Fruit fly (Drosophila melanogaster) whole organism, embryonic: ENCODE results near the gene DZIP1.

Source experiments
- CG12744 ChIP-seq: fragments of 200-800 bp; sonication (Bioruptor generic); optimal IDR thresholded peaks from 2 replicates; lab custom pipeline; 2016; ENCODE audit warnings: missing biosample characterization, missing genetic modification characterization
- CG12769 ChIP-seq: fragments of 200-800 bp; sonication (Bioruptor generic); optimal IDR thresholded peaks from 2 replicates; lab custom pipeline; 2019; ENCODE audit warnings: missing biosample characterization, mild to moderate bottlenecking, missing genetic modification characterization, moderate library complexity
- CG12942 ChIP-seq: fragments of 200-800 bp; sonication (Bioruptor generic); optimal IDR thresholded peaks from 3 replicates; lab custom pipeline; 2016; ENCODE audit warnings: missing biosample characterization, missing genetic modification characterization
- CG14965 ChIP-seq: fragments of 200-800 bp; sonication (Bioruptor generic); optimal IDR thresholded peaks from 2 replicates; lab custom pipeline; 2016; ENCODE audit warnings: missing biosample characterization, missing genetic modification characterization, borderline replicate concordance
- CG16813 ChIP-seq: fragments of 200-800 bp; sonication (Bioruptor generic); IDR thresholded peaks from 3 replicates; pipeline ENCODE4 v1.3.6; 2022; ENCODE audit warnings: missing biosample characterization, missing genetic modification characterization; ENCODE audit not compliant: partially characterized antibody
- CG17829 ChIP-seq: fragments of 200-800 bp; optimal IDR thresholded peaks from 2 replicates; lab custom pipeline; 2019; ENCODE audit warnings: missing biosample characterization, mild to moderate bottlenecking, missing genetic modification characterization, moderate library complexity
- CG1792 ChIP-seq: fragments of 200-800 bp; sonication (Bioruptor generic); optimal IDR thresholded peaks from 2 replicates; lab custom pipeline; 2016; ENCODE audit warnings: missing biosample characterization, missing genetic modification characterization
- CG18619 ChIP-seq: fragments of 200-800 bp; sonication (Bioruptor generic); optimal IDR thresholded peaks from 3 replicates; lab custom pipeline; 2017; ENCODE audit warnings: missing biosample characterization, mild to moderate bottlenecking, missing genetic modification characterization
- CG32772 ChIP-seq: fragments of 200-800 bp; sonication (Bioruptor generic); IDR thresholded peaks from 2 replicates; pipeline ENCODE4 v1.3.6; 2022; ENCODE audit warnings: missing biosample characterization, missing genetic modification characterization
- CG3281 ChIP-seq: fragments of 200-800 bp; sonication (Bioruptor generic); optimal IDR thresholded peaks from 3 replicates; lab custom pipeline; 2017; ENCODE audit warnings: missing biosample characterization, mild to moderate bottlenecking, missing genetic modification characterization
- CG34422 ChIP-seq: fragments of 200-800 bp; sonication (Bioruptor generic); IDR thresholded peaks from 3 replicates; pipeline ENCODE4 v1.3.6; 2022; ENCODE audit warnings: missing biosample characterization, missing genetic modification characterization
- CG42726 ChIP-seq: fragments of 200-800 bp; sonication (Bioruptor generic); IDR thresholded peaks from 2 replicates; pipeline ENCODE4 v1.3.6; 2022; ENCODE audit warnings: missing biosample characterization, missing genetic modification characterization; ENCODE audit not compliant: partially characterized antibody
- CG4707 ChIP-seq: fragments of 200-800 bp; sonication (Bioruptor generic); optimal IDR thresholded peaks from 2 replicates; lab custom pipeline; 2018; ENCODE audit warnings: missing biosample characterization, mild to moderate bottlenecking, missing genetic modification characterization, moderate library complexity
- CG4820 ChIP-seq: fragments of 200-800 bp; sonication (Bioruptor generic); optimal IDR thresholded peaks from 3 replicates; lab custom pipeline; 2016; ENCODE audit warnings: missing biosample characterization, missing genetic modification characterization
- CG7987 ChIP-seq: fragments of 200-800 bp; sonication (Bioruptor generic); optimal IDR thresholded peaks from 2 replicates; lab custom pipeline; 2018; ENCODE audit warnings: missing biosample characterization, mild to moderate bottlenecking, missing genetic modification characterization, moderate library complexity
- CG8359 ChIP-seq: fragments of 200-800 bp; sonication (Bioruptor generic); optimal IDR thresholded peaks from 2 replicates; lab custom pipeline; 2017; ENCODE audit warnings: missing biosample characterization, mild to moderate bottlenecking, missing genetic modification characterization, borderline replicate concordance
- CG8765 ChIP-seq: fragments of 200-800 bp; sonication (Bioruptor generic); IDR thresholded peaks from 2 replicates; pipeline ENCODE4 v1.3.6; 2022; ENCODE audit warnings: missing biosample characterization, missing genetic modification characterization
- CG9215 ChIP-seq: fragments of 200-800 bp; sonication (Bioruptor generic); IDR thresholded peaks from 2 replicates; pipeline ENCODE4 v1.3.6; 2022; ENCODE audit warnings: missing biosample characterization, missing genetic modification characterization
- CTCF ChIP-seq: fragments of 200-800 bp; sonication (Bioruptor generic); optimal IDR thresholded peaks from 2 replicates; lab custom pipeline; 2017; ENCODE audit warnings: missing biosample characterization, mild to moderate bottlenecking, missing genetic modification characterization, moderate library complexity
- Dad ChIP-seq: fragments of 200-800 bp; sonication (Bioruptor generic); optimal IDR thresholded peaks from 3 replicates; lab custom pipeline; 2016; ENCODE audit warnings: missing biosample characterization, missing genetic modification characterization
- Dbx ChIP-seq: fragments of 200-800 bp; sonication (Bioruptor generic); IDR thresholded peaks from 3 replicates; pipeline ENCODE4 v1.3.6; 2022; ENCODE audit warnings: missing biosample characterization, missing genetic modification characterization
- Dek ChIP-seq: fragments of 200-800 bp; sonication (Bioruptor generic); optimal IDR thresholded peaks from 3 replicates; lab custom pipeline; 2019; ENCODE audit warnings: missing biosample characterization, mild to moderate bottlenecking, missing genetic modification characterization, moderate library complexity
- Doc2 ChIP-seq: fragments of 200-800 bp; sonication (Bioruptor generic); IDR thresholded peaks from 2 replicates; pipeline ENCODE4 v1.3.6; 2022; ENCODE audit warnings: missing biosample characterization, missing genetic modification characterization
- Ets65A ChIP-seq: fragments of 200-800 bp; sonication (Bioruptor generic); peaks from one replicate; lab custom pipeline; 2016; ENCODE audit warnings: missing biosample characterization, missing genetic modification characterization
- Fer1 ChIP-seq: fragments of 200-800 bp; sonication (Bioruptor generic); optimal IDR thresholded peaks from 2 replicates; lab custom pipeline; 2017; ENCODE audit warnings: missing biosample characterization, mild to moderate bottlenecking, missing genetic modification characterization
- Hmx ChIP-seq: fragments of 200-800 bp; sonication (Bioruptor generic); optimal IDR thresholded peaks from 2 replicates; lab custom pipeline; 2016; ENCODE audit warnings: missing biosample characterization, missing genetic modification characterization
- Hsf ChIP-seq: fragments of 200-800 bp; sonication (Bioruptor generic); optimal IDR thresholded peaks from 3 replicates; lab custom pipeline; 2016; ENCODE audit warnings: missing biosample characterization, missing genetic modification characterization
- Kr ChIP-seq: fragments of 200-800 bp; sonication (Bioruptor generic); optimal IDR thresholded peaks from 2 replicates; lab custom pipeline; 2017; ENCODE audit warnings: missing biosample characterization, mild to moderate bottlenecking, missing genetic modification characterization
- Max ChIP-seq: fragments of 200-800 bp; sonication (Bioruptor generic); optimal IDR thresholded peaks from 2 replicates; lab custom pipeline; 2016; ENCODE audit warnings: missing biosample characterization, mild to moderate bottlenecking, missing genetic modification characterization
- Nf-YA ChIP-seq: fragments of 200-800 bp; sonication (Bioruptor generic); IDR thresholded peaks from 2 replicates; pipeline ENCODE4 v1.3.6; 2022; ENCODE audit warnings: missing biosample characterization, missing genetic modification characterization
- Oli ChIP-seq: fragments of 200-800 bp; sonication (Bioruptor generic); optimal IDR thresholded peaks from 2 replicates; lab custom pipeline; 2018; ENCODE audit warnings: missing biosample characterization, mild to moderate bottlenecking, missing genetic modification characterization, moderate library complexity
- Pdp1 ChIP-seq, 2 experiments: fragments of 200-800 bp; sonication (Bioruptor generic); optimal IDR thresholded peaks; 3 replicates each; lab custom pipeline; 2016; ENCODE audit warnings: missing biosample characterization in 2 of 2, missing genetic modification characterization in 2 of 2, mild to moderate bottlenecking in 1 of 2, moderate library complexity in 1 of 2
- Sin3A ChIP-seq: fragments of >200 bp; optimal IDR thresholded peaks from 2 replicates; lab custom pipeline; 2018
- YL-1 ChIP-seq: fragments of 200-800 bp; sonication (Bioruptor generic); optimal IDR thresholded peaks from 3 replicates; lab custom pipeline; 2017; ENCODE audit warnings: missing biosample characterization, mild to moderate bottlenecking, missing genetic modification characterization
- bowl ChIP-seq: fragments of 200-800 bp; sonication (Bioruptor generic); IDR thresholded peaks from 2 replicates; pipeline ENCODE4 v1.3.6; 2022; ENCODE audit warnings: missing biosample characterization, missing genetic modification characterization
- btn ChIP-seq: fragments of 200-800 bp; sonication (Bioruptor generic); optimal IDR thresholded peaks from 2 replicates; lab custom pipeline; 2016; ENCODE audit warnings: missing biosample characterization, missing genetic modification characterization
- cato ChIP-seq: fragments of 200-800 bp; sonication (Bioruptor generic); optimal IDR thresholded peaks from 2 replicates; lab custom pipeline; 2016; ENCODE audit warnings: missing biosample characterization, missing genetic modification characterization, borderline replicate concordance
- chn ChIP-seq: fragments of 200-800 bp; sonication (Bioruptor generic); optimal IDR thresholded peaks from 2 replicates; lab custom pipeline; 2016; ENCODE audit warnings: missing biosample characterization, missing genetic modification characterization
- crc ChIP-seq: fragments of 200-800 bp; sonication (Bioruptor generic); optimal IDR thresholded peaks from 2 replicates; lab custom pipeline; 2016; ENCODE audit warnings: missing biosample characterization, missing genetic modification characterization
- cwo ChIP-seq: fragments of 200-800 bp; sonication (Bioruptor generic); optimal IDR thresholded peaks from 3 replicates; lab custom pipeline; 2017; ENCODE audit warnings: missing biosample characterization, missing genetic modification characterization, mild to moderate bottlenecking, moderate library complexity, missing genetic modification reagents
- emc ChIP-seq: fragments of 200-800 bp; sonication (Bioruptor generic); optimal IDR thresholded peaks from 2 replicates; lab custom pipeline; 2016; ENCODE audit warnings: missing biosample characterization, missing genetic modification characterization
- gce ChIP-seq: fragments of 200-800 bp; sonication (Bioruptor generic); IDR thresholded peaks from 3 replicates; pipeline ENCODE4 v1.3.6; 2022; ENCODE audit warnings: missing biosample characterization, missing genetic modification characterization
- gsb ChIP-seq: fragments of 200-800 bp; sonication (Bioruptor generic); IDR thresholded peaks from 2 replicates; pipeline ENCODE4 v1.3.6; 2022; ENCODE audit warnings: missing biosample characterization, missing genetic modification characterization
- h ChIP-seq: fragments of >200 bp; optimal IDR thresholded peaks from 2 replicates; lab custom pipeline; 2017
- lbe ChIP-seq: fragments of 200-800 bp; sonication (Bioruptor generic); optimal IDR thresholded peaks from 2 replicates; lab custom pipeline; 2016; ENCODE audit warnings: missing biosample characterization, mild to moderate bottlenecking, missing genetic modification characterization
- pzg ChIP-seq: fragments of 200-800 bp; sonication (Bioruptor generic); optimal IDR thresholded peaks from 3 replicates; lab custom pipeline; 2018; ENCODE audit warnings: missing biosample characterization, mild to moderate bottlenecking, missing genetic modification characterization, moderate library complexity
- schlank ChIP-seq: fragments of 200-800 bp; sonication (Bioruptor generic); optimal IDR thresholded peaks from 2 replicates; lab custom pipeline; 2018; ENCODE audit warnings: missing biosample characterization, mild to moderate bottlenecking, missing genetic modification characterization
- sens ChIP-seq: fragments of 200-800 bp; sonication (Bioruptor generic); peaks from one replicate; lab custom pipeline; 2016; ENCODE audit warnings: missing biosample characterization, missing genetic modification characterization
- stwl ChIP-seq: fragments of 200-800 bp; sonication (Bioruptor generic); optimal IDR thresholded peaks from 3 replicates; lab custom pipeline; 2018; ENCODE audit warnings: missing biosample characterization, mild to moderate bottlenecking, missing genetic modification characterization, moderate library complexity
- toy ChIP-seq: fragments of 200-800 bp; sonication (Bioruptor generic); IDR thresholded peaks from 2 replicates; pipeline ENCODE4 v1.3.6; 2022; ENCODE audit warnings: missing biosample characterization, missing genetic modification characterization
- wek ChIP-seq: fragments of 200-800 bp; sonication (Bioruptor generic); optimal IDR thresholded peaks from 3 replicates; lab custom pipeline; 2018; ENCODE audit warnings: missing biosample characterization, mild to moderate bottlenecking, missing genetic modification characterization, moderate library complexity
- zen ChIP-seq: fragments of 200-800 bp; sonication (Bioruptor generic); optimal IDR thresholded peaks from 3 replicates; lab custom pipeline; 2018; ENCODE audit warnings: missing biosample characterization, mild to moderate bottlenecking, missing genetic modification characterization, moderate library complexity
- zen2 ChIP-seq: fragments of 200-800 bp; sonication (Bioruptor generic); IDR thresholded peaks from 3 replicates; pipeline ENCODE4 v1.3.6; 2022; ENCODE audit warnings: missing biosample characterization, missing genetic modification characterization; ENCODE audit not compliant: partially characterized antibody

The DZIP1 gene

dm6 chr3R:24467237-24467636 is 47.8 kb upstream of the DZIP1 start (continued):
- TF ChIP-seq CG34422 (no peak), schlank (tag; lab: Kevin White, UChicago) (no peak), stwl (tag; lab: Kevin White, UChicago) (no peak), crc (GFP tag; lab: Kevin White, UChicago) (no peak), gsb (GFP tag; lab: Robert Waterston, UW) (no peak), Max (GFP tag; lab: Kevin White, UChicago) (no peak), Dek (tag; lab: Kevin White, UChicago) (peak; percentile 31), cato (GFP tag; lab: Kevin White, UChicago) (no peak), CG12942 (GFP tag; lab: Kevin White, UChicago) (no peak), zen (tag; lab: Kevin White, UChicago) (no peak), CG42726 (GFP tag; lab: Robert Waterston, UW) (no peak), CG16813 (GFP tag; lab: Robert Waterston, UW) (no peak), CG4820 (GFP tag; lab: Kevin White, UChicago) (no peak), emc (GFP tag; lab: Kevin White, UChicago) (no peak), CG4707 (GFP tag; lab: Kevin White, UChicago) (no peak), Kr (GFP tag; lab: Kevin White, UChicago) (no peak), CG3281 (GFP tag; lab: Kevin White, UChicago) (peak; percentile 53), Dbx (GFP tag; lab: Robert Waterston, UW) (peak; percentile 15; the same call in 1 of the 3 replicates), Ets65A (GFP tag; lab: Kevin White, UChicago) (no peak), zen2 (GFP tag; lab: Robert Waterston, UW) (no peak), chn (GFP tag; lab: Kevin White, UChicago) (no peak), wek (GFP tag; lab: Kevin White, UChicago) (no peak), gce (no peak), Hsf (GFP tag; lab: Kevin White, UChicago) (no peak), CG12769 (tag; lab: Kevin White, UChicago) (no peak), CG14965 (GFP tag; lab: Kevin White, UChicago) (no peak), Sin3A (lab: Kevin White, UChicago) (no peak), lbe (GFP tag; lab: Kevin White, UChicago) (no peak), toy (no peak), CG8359 (GFP tag; lab: Kevin White, UChicago) (no peak), CG12744 (GFP tag; lab: Kevin White, UChicago) (no peak), YL-1 (GFP tag; lab: Kevin White, UChicago) (no peak), Doc2 (GFP tag; lab: Robert Waterston, UW) (no peak), CG8765 (GFP tag; lab: Robert Waterston, UW) (no peak), CG9215 (GFP tag; lab: Robert Waterston, UW) (no peak), CTCF (GFP tag; lab: Kevin White, UChicago) (no peak), Hmx (GFP tag; lab: Kevin White, UChicago) (no peak), CG1792 (GFP tag; lab: Kevin White, UChicago) (no peak), sens (GFP tag; lab: Kevin White, UChicago) (no peak), Dad (GFP tag; lab: Kevin White, UChicago) (no peak), Fer1 (GFP tag; lab: Kevin White, UChicago) (peak; percentile 65), bowl (no peak), CG18619 (GFP tag; lab: Kevin White, UChicago) (peak; percentile 12), CG32772 (no peak), Nf-YA (GFP tag; lab: Robert Waterston, UW) (no peak), CG17829 (no peak), Oli (tag; lab: Kevin White, UChicago) (peak; percentile 25), btn (no peak), cwo (peak; percentile 34), Pdp1 (GFP tag; optimal IDR thresholded peaks at IDR 0.05; lab: Kevin White, UChicago) (no peak), CG7987 (GFP tag; lab: Kevin White, UChicago) (no peak), h (no peak), pzg (GFP tag; lab: Kevin White, UChicago) (no peak)
